Fruit fly (Drosophila melanogaster) whole organism: Measurements from ENCODE around the gene TM9SF4.

Experiments used
- CG8478 ChIP-seq: fragments of >200 bp; optimal IDR thresholded peaks from 2 replicates; lab custom pipeline; 2018; ENCODE audit warnings: inconsistent platforms
- pan ChIP-seq: fragments of >200 bp; optimal IDR thresholded peaks from 2 replicates; lab custom pipeline; 2017
- psq ChIP-seq: fragments of >200 bp; optimal IDR thresholded peaks from 2 replicates; lab custom pipeline; 2017
- usp ChIP-seq: fragments of >200 bp; optimal IDR thresholded peaks from 2 replicates; lab custom pipeline; 2017; ENCODE audit warnings: missing biosample characterization, missing genetic modification characterization, mixed read lengths

DNA sequence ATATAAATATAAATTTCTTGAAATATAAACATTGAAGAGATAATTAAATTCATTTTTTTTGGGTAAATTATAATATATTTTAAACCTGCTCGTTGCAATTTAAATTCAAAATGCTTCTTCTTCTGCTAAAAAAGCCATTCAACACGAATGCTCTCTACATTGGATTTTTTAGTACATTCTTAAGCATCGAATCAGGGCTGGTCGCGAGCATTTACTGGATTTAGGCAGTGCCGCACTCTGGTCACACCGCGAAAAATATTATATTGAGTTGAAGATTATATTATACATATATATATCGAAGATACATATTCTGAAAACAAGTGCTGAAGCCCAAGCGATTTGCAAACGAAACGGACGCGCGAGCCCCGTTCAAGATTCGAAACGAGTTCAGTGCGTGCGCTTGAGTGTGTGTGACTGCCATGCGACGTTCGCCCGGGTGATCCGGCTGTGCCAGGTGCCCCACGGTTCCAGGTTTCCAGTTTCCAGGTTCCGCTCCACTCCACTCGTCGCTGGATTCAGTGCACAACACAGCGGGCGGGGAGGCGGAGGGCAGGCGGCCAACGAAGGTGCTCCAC lies 66.9 kb downstream of the TM9SF4 start, which contains the start of gene Sos:
- TF ChIP-seq pan (lab: Kevin White, UChicago) (no peak), psq (lab: Kevin White, UChicago) (no peak), usp (GFP tag; lab: Kevin White, UChicago) (no peak), CG8478 (lab: Kevin White, UChicago) (no peak)
